Worm (Caenorhabditis elegans) whole organism, L3 larva: ENCODE data around the gene str-9.
"Not testable (repeated sequence)": the region's sequence is repeated elsewhere in the genome, so short reads cannot be mapped to it uniquely, and the experiment has no call there.

ENCODE experiments used
- ama-1 ChIP-seq: fragments of 150-350 bp; optimal IDR thresholded peaks from 2 replicates; lab custom pipeline; 2018
- fos-1 ChIP-seq: fragments of 150-350 bp; optimal IDR thresholded peaks from 2 replicates; lab custom pipeline; 2014; ENCODE audit warnings: missing biosample characterization, missing genetic modification characterization
- pha-4 ChIP-seq: fragments of 150-350 bp; optimal IDR thresholded peaks from 2 replicates; lab custom pipeline; 2014; ENCODE audit warnings: missing biosample characterization, missing genetic modification reagents, missing genetic modification characterization
- ztf-11 ChIP-seq: fragments of 150-350 bp; optimal IDR thresholded peaks from 2 replicates; lab custom pipeline; 2014; ENCODE audit warnings: missing biosample characterization, missing genetic modification characterization

DNA sequence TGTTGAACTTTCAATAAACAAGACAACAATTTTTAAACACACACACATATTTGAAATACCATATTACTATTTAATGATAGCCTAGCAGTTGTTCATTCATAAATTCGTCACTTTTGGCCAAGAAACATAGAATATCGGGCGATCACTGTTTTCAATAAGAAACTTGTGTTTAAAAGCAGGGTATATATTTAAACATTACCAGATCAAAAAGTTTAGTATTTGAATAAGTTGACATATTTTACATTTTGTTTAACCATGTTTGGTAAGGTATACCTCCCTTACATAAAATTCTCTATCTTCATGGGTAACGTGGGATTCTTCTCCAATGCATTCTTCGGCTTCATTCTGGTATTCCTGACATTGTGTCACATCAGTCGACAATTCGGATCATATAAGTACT lies 3.8 kb upstream of the str-9 start, which contains the start of gene str-8:
- TF ChIP-seq pha-4; ama-1; ztf-11; fos-1 (tag; lab: Kevin White, UChicago): not testable (repeated sequence)
